Fruit fly (Drosophila melanogaster) ovary, adult (tissue): ENCODE results near the gene Rint1.

Experiments used
- CG17801 ChIP-seq: fragments of 200-800 bp; optimal IDR thresholded peaks from 2 replicates; lab custom pipeline; 2019; ENCODE audit warnings: missing biosample characterization, mild to moderate bottlenecking, missing genetic modification characterization, moderate library complexity; ENCODE audit not compliant: partially characterized antibody

The Rint1 gene

DNA sequence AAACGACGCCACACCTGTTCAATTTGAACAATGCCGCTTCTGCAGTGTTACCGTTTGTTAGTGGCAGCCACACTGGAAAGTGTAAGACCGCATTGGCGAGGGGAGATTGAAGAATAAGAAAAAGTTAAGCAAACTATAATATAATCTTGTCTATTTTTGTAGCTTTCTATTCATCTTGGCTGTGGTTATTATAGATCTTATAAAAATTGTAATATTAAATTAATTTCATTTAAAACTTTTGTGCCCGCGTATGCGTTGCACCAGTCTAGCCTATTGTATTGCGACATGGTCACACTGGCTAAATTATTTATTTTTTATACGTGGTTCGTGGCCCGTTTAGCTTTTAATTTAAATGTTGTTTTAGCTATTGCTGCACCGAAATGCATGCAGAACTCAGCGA is at the start of gene Rint1, which contains the start of gene RhoGEF4:
Gene Rint1, plus strand, starts transcription at position 272 of the 400 bp plus-strand sequence.
Gene RhoGEF4, minus strand, starts transcription at position 64 of the 400 bp plus-strand sequence.
- TF ChIP-seq CG17801 (GFP tag; lab: Kevin White, UChicago): peak; percentile 63

DNA sequence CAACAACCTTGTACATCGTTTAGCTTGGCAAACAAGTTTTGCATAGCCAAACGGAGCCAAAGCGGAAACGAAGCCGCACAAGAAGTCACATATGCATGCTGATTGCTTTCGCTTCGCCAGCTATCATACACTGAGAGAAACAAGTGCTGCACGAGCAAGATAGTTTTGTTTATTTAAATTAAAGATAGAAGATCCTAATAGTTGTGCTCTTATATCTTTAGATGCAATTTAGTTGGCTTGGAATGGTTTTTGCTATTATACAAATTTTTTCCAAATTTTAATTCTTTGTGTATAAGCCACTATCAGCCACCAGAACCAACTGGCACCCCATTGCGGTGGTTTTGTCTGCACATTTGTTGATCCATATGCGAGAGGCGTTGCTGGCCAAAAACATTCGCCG is 39.9 kb upstream of the Rint1 start:
- TF ChIP-seq CG17801 (GFP tag; lab: Kevin White, UChicago): no peak

DNA sequence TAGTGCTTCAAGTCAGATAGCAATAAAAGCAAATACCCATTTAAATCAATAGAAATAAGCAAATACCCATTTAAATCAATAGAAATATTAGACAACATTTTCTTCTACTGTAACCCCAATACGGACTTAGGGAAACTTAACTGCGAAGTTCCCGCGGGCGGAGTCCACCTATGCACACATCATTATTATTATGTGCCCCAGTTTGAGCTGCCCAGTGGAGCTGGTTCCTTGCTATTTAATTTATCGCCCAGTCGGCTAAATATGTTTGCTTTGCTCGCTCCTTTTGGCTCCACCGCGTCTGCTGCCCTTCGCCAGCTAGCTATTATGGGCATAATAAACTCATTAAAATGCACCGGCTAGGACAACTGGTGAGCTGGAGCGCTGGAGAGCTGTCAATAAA is 22.8 kb upstream of the Rint1 start:
- TF ChIP-seq CG17801 (GFP tag; lab: Kevin White, UChicago): no peak

- TF ChIP-seq CG17801 (GFP tag; lab: Kevin White, UChicago): no peak
Observed at dm6 chr3L:7312754-7313153, 10.7 kb upstream of the Rint1 start, which contains the start of gene unc-13-4A. unc-13-4A (minus strand) TSS chr3L:7312896.

- TF ChIP-seq CG17801 (GFP tag; lab: Kevin White, UChicago): no peak
Observed at dm6 chr3L:7313559-7314132, 9.8 kb upstream of the Rint1 start.

DNA sequence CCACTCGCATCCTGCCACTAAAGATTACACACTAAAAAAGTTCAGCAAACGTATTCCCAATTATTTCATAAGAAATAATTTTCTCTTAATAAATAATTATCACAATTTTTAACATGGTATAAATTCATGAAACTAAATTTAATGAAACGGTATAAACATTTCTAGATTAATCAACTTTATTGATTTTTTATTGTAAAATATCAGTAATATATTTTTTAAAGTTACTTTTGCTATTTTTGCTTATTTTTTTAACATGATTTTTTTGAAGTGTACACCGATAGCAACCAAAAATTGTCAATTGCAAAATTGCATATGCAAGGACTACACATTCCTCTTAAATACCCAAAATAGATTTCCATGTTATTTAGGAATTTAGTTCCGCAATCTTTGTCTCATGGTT is 9.3 kb upstream of the Rint1 start:
- no peak for TF ChIP-seq CG17801 (GFP tag; lab: Kevin White, UChicago)

- no peak for TF ChIP-seq CG17801 (GFP tag; lab: Kevin White, UChicago)
Observed at dm6 chr3L:7319768-7320167, 3.7 kb upstream of the Rint1 start, which contains the start of gene CG8607. CG8607 (plus strand) TSS chr3L:7320068.

- no peak for TF ChIP-seq CG17801 (GFP tag; lab: Kevin White, UChicago)
Observed at dm6 chr3L:7326676-7327075, 3.3 kb downstream of the Rint1 start.

DNA sequence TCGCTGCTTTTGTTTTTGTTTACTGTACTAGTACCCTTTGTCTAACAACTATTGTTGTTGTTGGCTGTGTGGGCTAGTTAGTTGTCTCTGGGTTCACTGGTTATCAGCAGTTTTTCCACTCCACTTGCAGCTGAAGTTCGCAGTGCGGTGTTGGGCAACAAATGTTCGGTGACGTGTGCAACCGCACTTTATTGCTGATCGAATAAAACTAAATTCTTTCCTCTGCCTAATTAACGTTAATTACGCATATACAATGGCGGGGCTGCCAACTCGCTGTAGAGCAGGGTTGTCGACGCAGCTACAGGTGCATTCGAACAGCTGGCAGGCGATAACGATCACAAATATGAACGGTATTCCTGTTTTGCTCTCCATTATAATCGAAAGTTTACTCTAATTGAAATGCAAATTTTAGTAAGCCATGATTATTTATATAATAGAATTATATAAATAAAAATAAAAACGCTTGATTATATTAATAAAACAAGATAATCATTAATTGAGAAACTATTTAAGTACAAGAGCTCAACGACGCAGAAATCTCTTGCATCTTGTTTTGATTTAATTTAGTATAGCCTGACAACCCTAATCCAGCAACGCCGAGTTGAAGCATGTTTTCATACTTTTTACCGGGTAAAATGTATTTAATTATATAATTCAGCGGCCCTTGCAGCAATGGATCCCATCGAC is 5.3 kb downstream of the Rint1 start, which contains the start of the genes mrva, CG42307 and mus312:
Gene mrva, minus strand, starts transcription at position 276 of the 687 bp plus-strand sequence.
Gene CG42307, plus strand, starts transcription at position 566 of the 687 bp plus-strand sequence.
Gene mus312, plus strand, starts transcription at position 566 of the 687 bp plus-strand sequence.
- peak; percentile 95 for TF ChIP-seq CG17801 (GFP tag; lab: Kevin White, UChicago)

dm6 chr3L:7334990-7335389 is 11.6 kb downstream of the Rint1 start, which contains the start of the genes wrm1 and wrm2:
wrm1 (minus strand) TSS chr3L:7335226.
wrm2 (minus strand) TSS chr3L:7335226.
- TF ChIP-seq CG17801 (GFP tag; lab: Kevin White, UChicago): no peak

dm6 chr3L:7338786-7339185 is 15.4 kb downstream of the Rint1 start:
- no peak for TF ChIP-seq CG17801 (GFP tag; lab: Kevin White, UChicago)

dm6 chr3L:7339216-7339742 is 15.9 kb downstream of the Rint1 start, which contains the start of the genes lark and eco:
lark (plus strand) TSS chr3L:7339266.
eco (minus strand) TSS chr3L:7339340.
- peak; percentile 32 for TF ChIP-seq CG17801 (GFP tag; lab: Kevin White, UChicago)

- no peak for TF ChIP-seq CG17801 (GFP tag; lab: Kevin White, UChicago)
Observed at dm6 chr3L:7344001-7344400, 20.6 kb downstream of the Rint1 start.

DNA sequence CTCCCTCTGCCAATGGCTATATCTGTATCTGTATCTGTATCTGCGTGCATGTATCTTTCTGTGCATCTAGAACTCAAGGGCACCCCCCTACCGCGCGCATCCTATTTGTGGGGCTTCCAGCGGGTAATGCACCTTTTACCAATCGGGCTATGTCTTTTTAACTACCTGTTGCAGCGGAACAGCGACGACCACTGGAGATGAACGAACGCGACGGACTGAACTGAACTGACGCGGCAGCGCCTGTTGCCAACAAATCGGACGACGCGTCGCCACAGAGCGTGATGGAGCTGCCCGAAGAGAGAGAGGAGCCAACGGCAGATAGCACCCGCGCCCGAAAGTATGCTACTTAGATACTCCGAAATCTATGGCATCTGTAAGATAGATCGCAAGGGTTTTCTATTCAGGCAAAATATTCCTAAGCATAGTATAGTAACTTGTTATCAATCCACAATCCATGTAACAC is 21.6 kb downstream of the Rint1 start, which contains the start of gene Cln7:
Gene Cln7, minus strand, starts transcription at position 219 of the 463 bp plus-strand sequence.
- peak; percentile 90 for TF ChIP-seq CG17801 (GFP tag; lab: Kevin White, UChicago)

DNA sequence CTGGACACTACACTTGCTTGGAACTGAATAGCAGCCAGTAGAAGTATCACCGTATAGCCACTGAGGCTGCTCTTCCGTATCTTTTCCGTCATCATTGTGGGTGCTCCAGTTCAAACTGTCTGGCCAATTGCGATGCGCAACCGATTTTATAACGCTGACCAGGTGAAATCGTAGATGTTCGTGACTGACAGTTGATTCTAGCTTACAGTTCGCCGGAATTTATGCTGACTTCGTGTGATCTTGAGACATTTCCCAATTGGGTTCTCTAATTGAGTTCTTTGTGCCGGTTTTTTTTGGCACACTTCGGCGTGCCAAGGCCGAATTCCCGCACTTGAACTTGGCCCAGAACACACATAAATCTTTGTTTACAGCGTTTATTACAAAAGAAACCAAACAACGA is 23.5 kb downstream of the Rint1 start, which contains the start of gene CG14834:
Gene CG14834, minus strand, starts transcription at position 173 of the 400 bp plus-strand sequence.
- TF ChIP-seq CG17801 (GFP tag; lab: Kevin White, UChicago): no peak
